Fruit fly (Drosophila melanogaster) whole organism: ENCODE results near the gene Pdh.

Source experiments
- CG8478 ChIP-seq: fragments of >200 bp; optimal IDR thresholded peaks from 2 replicates; lab custom pipeline; 2018; ENCODE audit warnings: inconsistent platforms
- Dll ChIP-seq: fragments of >200 bp; optimal IDR thresholded peaks from 2 replicates; lab custom pipeline; 2017
- EcR ChIP-seq, 2 experiments: fragments of >200 bp; optimal IDR thresholded peaks; 2 replicates each; lab custom pipeline; 2017; ENCODE audit warnings: missing biosample characterization in 2 of 2, missing genetic modification characterization in 2 of 2, missing genetic modification reagents in 2 of 2

DNA sequence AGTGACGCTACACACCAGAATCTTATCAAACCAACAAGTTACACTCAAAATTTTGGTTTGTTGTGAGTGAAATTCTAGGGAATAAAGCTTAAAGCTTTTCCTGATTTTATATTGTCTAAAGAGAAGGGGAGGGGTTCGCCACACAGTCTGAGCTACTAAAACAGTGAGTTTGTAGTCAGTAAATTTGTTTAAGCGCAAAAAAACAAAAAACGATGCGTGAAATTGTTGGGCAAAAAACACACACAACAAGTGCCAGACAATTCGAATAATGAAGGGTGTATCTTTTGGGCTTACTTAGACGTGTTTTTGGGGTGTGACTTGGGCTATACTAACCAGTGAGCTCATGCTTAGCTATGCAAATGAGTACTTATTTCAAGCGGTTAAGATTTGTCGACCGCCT, 5.7 kb upstream of the Pdh start:
- TF ChIP-seq EcR (GFP tag; optimal IDR thresholded peaks at IDR 0.05; lab: Kevin White, UChicago) (no peak), Dll (lab: Kevin White, UChicago) (no peak), CG8478 (lab: Kevin White, UChicago) (no peak)
